Worm (Caenorhabditis elegans) whole organism, late embryonic: ENCODE data around the gene pgp-1.

ENCODE experiments used
- C08G9.2 ChIP-seq: sonication (generic microtip); optimal IDR thresholded peaks from 2 replicates; lab custom pipeline; 2016; ENCODE audit warnings: mild to moderate bottlenecking, missing genetic modification characterization, moderate library complexity, missing compliant biosample characterization
- C38D4.7 ChIP-seq: fragments of 200-800 bp; sonication (Bioruptor generic); optimal IDR thresholded peaks from 2 replicates; lab custom pipeline; 2018; ENCODE audit warnings: mild to moderate bottlenecking, missing genetic modification characterization, moderate library complexity, missing compliant biosample characterization
- F13H6.1 ChIP-seq: sonication (generic microtip); optimal IDR thresholded peaks from 2 replicates; lab custom pipeline; 2016; ENCODE audit warnings: missing genetic modification characterization, missing compliant biosample characterization
- K02D7.2 ChIP-seq: sonication (generic microtip); optimal IDR thresholded peaks from 2 replicates; lab custom pipeline; 2017; ENCODE audit warnings: mild to moderate bottlenecking, missing genetic modification characterization, missing compliant biosample characterization
- K09A11.1 ChIP-seq: sonication (generic microtip); optimal IDR thresholded peaks from 2 replicates; lab custom pipeline; 2017; ENCODE audit warnings: antibody characterized with exemption, mild to moderate bottlenecking, missing genetic modification characterization, missing compliant biosample characterization; ENCODE audit not compliant: insufficient read depth
- T23F11.4 ChIP-seq: fragments of 200-800 bp; sonication (Bioruptor generic); optimal IDR thresholded peaks from 2 replicates; lab custom pipeline; 2018; ENCODE audit warnings: mild to moderate bottlenecking, missing genetic modification characterization, missing compliant biosample characterization
- ceh-14 ChIP-seq: sonication (generic microtip); optimal IDR thresholded peaks from 2 replicates; lab custom pipeline; 2016; ENCODE audit warnings: missing genotype, missing genetic modification characterization, missing compliant biosample characterization
- ceh-19 ChIP-seq: fragments of 200-800 bp; sonication (Bioruptor generic); optimal IDR thresholded peaks from 2 replicates; lab custom pipeline; 2018; ENCODE audit warnings: mild to moderate bottlenecking, missing genetic modification characterization, missing compliant biosample characterization
- ceh-2 ChIP-seq: sonication (generic microtip); optimal IDR thresholded peaks from 2 replicates; lab custom pipeline; 2016; ENCODE audit warnings: missing genotype, missing genetic modification characterization, missing compliant biosample characterization
- ceh-22 ChIP-seq: sonication (generic microtip); optimal IDR thresholded peaks from 2 replicates; lab custom pipeline; 2017; ENCODE audit warnings: missing biosample characterization, missing genetic modification characterization
- ceh-24 ChIP-seq: sonication (generic microtip); optimal IDR thresholded peaks from 2 replicates; lab custom pipeline; 2016; ENCODE audit warnings: mild to moderate bottlenecking, missing genetic modification characterization, missing compliant biosample characterization
- ceh-48 ChIP-seq: sonication (generic microtip); optimal IDR thresholded peaks from 2 replicates; lab custom pipeline; 2016; ENCODE audit warnings: missing genetic modification characterization, inconsistent platforms, missing compliant biosample characterization
- ceh-9 ChIP-seq: sonication (generic microtip); optimal IDR thresholded peaks from 2 replicates; lab custom pipeline; 2016; ENCODE audit warnings: mild to moderate bottlenecking, missing genetic modification characterization, inconsistent platforms, missing compliant biosample characterization
- che-1 ChIP-seq: sonication (generic microtip); optimal IDR thresholded peaks from 2 replicates; lab custom pipeline; 2016; ENCODE audit warnings: mild to moderate bottlenecking, missing genetic modification characterization, missing compliant biosample characterization
- dmd-4 ChIP-seq: sonication (generic microtip); optimal IDR thresholded peaks from 2 replicates; lab custom pipeline; 2016; ENCODE audit warnings: borderline replicate concordance, missing genetic modification characterization, missing compliant biosample characterization
- ets-4 ChIP-seq: sonication (generic microtip); optimal IDR thresholded peaks from 2 replicates; lab custom pipeline; 2016; ENCODE audit warnings: missing genetic modification characterization, missing compliant biosample characterization
- eyg-1 ChIP-seq: sonication (generic microtip); optimal IDR thresholded peaks from 2 replicates; lab custom pipeline; 2016; ENCODE audit warnings: missing genotype, missing genetic modification characterization, missing compliant biosample characterization
- fax-1 ChIP-seq: sonication (generic microtip); optimal IDR thresholded peaks from 2 replicates; lab custom pipeline; 2016; ENCODE audit warnings: missing genotype, missing genetic modification characterization, missing compliant biosample characterization
- fkh-6 ChIP-seq: sonication (generic microtip); optimal IDR thresholded peaks from 2 replicates; lab custom pipeline; 2016; ENCODE audit warnings: missing genetic modification characterization, missing compliant biosample characterization
- gmeb-2 ChIP-seq: sonication (generic microtip); optimal IDR thresholded peaks from 2 replicates; lab custom pipeline; 2016; ENCODE audit warnings: missing genetic modification characterization, inconsistent platforms, missing compliant biosample characterization
- hlh-30 ChIP-seq: sonication (generic microtip); optimal IDR thresholded peaks from 2 replicates; lab custom pipeline; 2017; ENCODE audit warnings: antibody characterized with exemption, missing genetic modification characterization, missing compliant biosample characterization; ENCODE audit not compliant: insufficient read depth
- hlh-6 ChIP-seq: sonication (generic microtip); optimal IDR thresholded peaks from 2 replicates; lab custom pipeline; 2016; ENCODE audit warnings: missing genotype, missing genetic modification characterization, missing compliant biosample characterization
- hlh-8 ChIP-seq: sonication (generic microtip); optimal IDR thresholded peaks from 2 replicates; lab custom pipeline; 2016; ENCODE audit warnings: missing genotype, missing genetic modification characterization, missing compliant biosample characterization
- lim-6 ChIP-seq: sonication (generic microtip); optimal IDR thresholded peaks from 2 replicates; lab custom pipeline; 2016; ENCODE audit warnings: missing genetic modification characterization, missing compliant biosample characterization
- lin-11 ChIP-seq: fragments of 200-800 bp; sonication (Bioruptor generic); optimal IDR thresholded peaks from 2 replicates; lab custom pipeline; 2018; ENCODE audit warnings: mild to moderate bottlenecking, missing genetic modification characterization, missing compliant biosample characterization
- nfya-1 ChIP-seq: sonication (generic microtip); optimal IDR thresholded peaks from 2 replicates; lab custom pipeline; 2017; ENCODE audit warnings: missing genetic modification characterization, mild to moderate bottlenecking, missing compliant biosample characterization, antibody characterized with exemption, moderate library complexity
- nhr-11 ChIP-seq: fragments of 150-350 bp; optimal IDR thresholded peaks from 2 replicates; lab custom pipeline; 2014; ENCODE audit warnings: missing biosample characterization, missing genetic modification characterization
- npax-4 ChIP-seq: sonication (generic microtip); optimal IDR thresholded peaks from 2 replicates; lab custom pipeline; 2016; ENCODE audit warnings: missing genetic modification characterization, missing compliant biosample characterization
- odd-2 ChIP-seq: sonication (generic microtip); optimal IDR thresholded peaks from 2 replicates; lab custom pipeline; 2017; ENCODE audit warnings: antibody characterized with exemption, mild to moderate bottlenecking, missing genetic modification characterization, missing compliant biosample characterization
- pag-3 ChIP-seq: sonication (generic microtip); optimal IDR thresholded peaks from 2 replicates; lab custom pipeline; 2016; ENCODE audit warnings: missing compliant biosample characterization, missing genetic modification characterization, borderline replicate concordance
- pax-1 ChIP-seq: fragments of 150-350 bp; optimal IDR thresholded peaks from 2 replicates; lab custom pipeline; 2014; ENCODE audit warnings: missing biosample characterization, missing genetic modification characterization
- pha-2 ChIP-seq: sonication (generic microtip); optimal IDR thresholded peaks from 2 replicates; lab custom pipeline; 2017; ENCODE audit warnings: mild to moderate bottlenecking, missing genetic modification characterization, missing compliant biosample characterization
- rnt-1 ChIP-seq: sonication (generic microtip); optimal IDR thresholded peaks from 2 replicates; lab custom pipeline; 2016; ENCODE audit warnings: missing genetic modification characterization, missing compliant biosample characterization
- sox-2 ChIP-seq: fragments of 200-800 bp; sonication (Bioruptor generic); IDR thresholded peaks from 2 replicates; pipeline ENCODE4 v1.3.6; 2022; ENCODE audit warnings: missing genetic modification reagents, missing genetic modification characterization, missing compliant biosample characterization
- syd-9 ChIP-seq: sonication (generic microtip); optimal IDR thresholded peaks from 2 replicates; lab custom pipeline; 2016; ENCODE audit warnings: mild to moderate bottlenecking, missing genetic modification characterization, moderate library complexity, missing compliant biosample characterization
- tbx-7 ChIP-seq: sonication (generic microtip); optimal IDR thresholded peaks from 2 replicates; lab custom pipeline; 2016; ENCODE audit warnings: missing genotype, missing genetic modification characterization, missing compliant biosample characterization
- ttx-3 ChIP-seq: sonication (generic microtip); optimal IDR thresholded peaks from 2 replicates; lab custom pipeline; 2016; ENCODE audit warnings: missing genetic modification reagents, missing genetic modification characterization, missing compliant biosample characterization
- unc-3 ChIP-seq, 2 experiments: fragments of 200-800 bp in 1 of 2; sonication (Bioruptor generic) in 1 of 2; sonication (generic microtip) in 1 of 2; conservative IDR thresholded peaks in 1 of 2; optimal IDR thresholded peaks in 1 of 2; 2 replicates each; pipeline versions ENCODE4 v1.3.6 to Lab custom; 2016 to 2022; ENCODE audit warnings: missing compliant biosample characterization in 2 of 2, missing genetic modification characterization in 2 of 2, missing genetic modification reagents in 1 of 2
- unc-42 ChIP-seq: sonication (generic microtip); optimal IDR thresholded peaks from 2 replicates; lab custom pipeline; 2016; ENCODE audit warnings: missing genotype, missing genetic modification characterization, missing compliant biosample characterization
- unc-55 ChIP-seq: sonication (generic microtip); optimal IDR thresholded peaks from 2 replicates; lab custom pipeline; 2017; ENCODE audit warnings: missing biosample characterization, missing genetic modification reagents, missing genetic modification characterization
- unc-86 ChIP-seq: sonication (generic microtip); optimal IDR thresholded peaks from 2 replicates; lab custom pipeline; 2016; ENCODE audit warnings: missing genetic modification characterization, missing compliant biosample characterization
- ztf-16 ChIP-seq: sonication (generic microtip); optimal IDR thresholded peaks from 2 replicates; lab custom pipeline; 2017; ENCODE audit warnings: missing genetic modification characterization, missing compliant biosample characterization

The pgp-1 gene

DNA sequence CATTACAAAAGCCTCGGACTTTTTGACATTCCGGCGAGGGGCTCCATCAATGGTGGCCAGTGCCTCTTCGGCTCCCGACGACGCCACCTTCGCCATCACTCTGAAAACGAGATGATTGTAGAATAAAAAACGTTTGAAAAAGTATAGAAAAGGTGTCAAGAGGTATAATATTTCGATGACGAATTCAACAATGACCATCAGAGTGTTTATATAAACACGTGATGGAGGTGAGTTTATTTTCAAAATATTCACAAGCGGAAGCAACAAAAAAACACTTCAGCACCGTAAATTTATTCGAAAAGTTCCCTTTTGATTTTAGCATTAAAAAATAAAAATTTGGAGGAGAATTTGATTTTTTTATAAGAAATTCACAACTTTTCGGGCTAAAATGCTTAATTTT, 15.7 kb upstream of the pgp-1 start, which contains the start of gene efa-6:
efa-6 (minus strand) TSS at position 101 of the 400 bp plus-strand sequence.
- TF ChIP-seq ttx-3 (tag; lab: Kevin White, UChicago) = no peak
- TF ChIP-seq nhr-11 = no peak
- TF ChIP-seq rnt-1 (tag; lab: Kevin White, UChicago) = no peak
- no peak for TF ChIP-seq ceh-14
- no peak for TF ChIP-seq fkh-6
- TF ChIP-seq lim-6 (tag; lab: Kevin White, UChicago) = no peak
- TF ChIP-seq ztf-16 = no peak
- no peak for TF ChIP-seq sox-2 (GFP tag; lab: Robert Waterston, UW)
- TF ChIP-seq pax-1 (tag; lab: Kevin White, UChicago) = no peak

DNA sequence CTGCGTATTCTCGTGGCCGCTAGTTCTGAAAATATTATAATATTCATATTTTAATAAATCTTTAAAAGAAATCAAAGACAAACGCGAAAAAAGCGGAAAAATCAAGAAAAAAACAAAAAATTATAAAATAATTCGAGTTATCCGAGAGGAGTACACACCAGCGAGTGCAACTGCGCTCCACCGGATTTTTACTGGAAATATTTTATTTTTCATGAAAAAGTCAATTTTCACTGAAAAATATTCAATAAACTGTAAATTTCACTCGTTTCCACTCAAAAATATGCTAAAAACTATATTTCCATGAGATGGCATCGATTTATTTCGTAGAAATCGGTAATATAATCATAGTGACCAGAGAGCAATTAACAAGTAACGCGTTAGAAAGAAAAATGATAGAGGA, 6.4 kb upstream of the pgp-1 start, which contains the start of gene Y55D9A.2:
Y55D9A.2 (minus strand) TSS at position 31 of the 400 bp plus-strand sequence.
- TF ChIP-seq unc-86 (tag; lab: Kevin White, UChicago) = no peak
- no peak for TF ChIP-seq ceh-22 (tag; lab: Kevin White, UChicago)
- no peak for TF ChIP-seq npax-4
- TF ChIP-seq lim-6 (tag; lab: Kevin White, UChicago) = no peak
- TF ChIP-seq fax-1 (tag; lab: Kevin White, UChicago) = no peak
- no peak for TF ChIP-seq hlh-6 (tag; lab: Kevin White, UChicago)
- TF ChIP-seq unc-42 (tag; lab: Kevin White, UChicago) = no peak
- TF ChIP-seq T23F11.4 (GFP tag; lab: Kevin White, UChicago) = no peak
- TF ChIP-seq unc-55 (GFP tag; lab: Kevin White, UChicago) = no peak
- TF ChIP-seq dmd-4 (tag; lab: Kevin White, UChicago) = no peak

DNA sequence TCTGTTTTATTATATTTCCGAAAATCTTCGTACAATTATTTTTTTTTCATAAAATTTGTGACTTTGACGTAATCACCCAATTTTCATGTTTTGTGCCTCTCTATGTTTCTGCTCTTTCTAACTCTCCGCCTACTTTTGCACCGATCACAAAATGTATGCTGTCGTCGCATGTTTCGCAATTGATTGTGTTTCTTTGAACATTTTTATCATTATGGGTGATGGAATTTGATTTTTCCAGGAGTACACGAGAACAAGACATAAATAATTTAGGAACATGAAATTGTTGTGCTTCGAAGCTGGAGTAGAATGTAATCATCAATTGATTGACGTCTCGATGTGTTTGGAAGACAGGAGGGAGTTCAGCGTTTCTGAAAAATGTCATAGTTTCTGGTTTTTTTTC, 2.0 kb upstream of the pgp-1 start:
- TF ChIP-seq K02D7.2 (tag; lab: Kevin White, UChicago) = no peak
- no peak for TF ChIP-seq nfya-1 (tag; lab: Kevin White, UChicago)
- no peak for TF ChIP-seq odd-2
- no peak for TF ChIP-seq pax-1 (tag; lab: Kevin White, UChicago)
- TF ChIP-seq che-1 (tag; lab: Kevin White, UChicago) = no peak
- no peak for TF ChIP-seq unc-55 (GFP tag; lab: Kevin White, UChicago)
- TF ChIP-seq pag-3 = no peak
- TF ChIP-seq syd-9 (tag; lab: Kevin White, UChicago) = no peak
- no peak for TF ChIP-seq tbx-7
- no peak for TF ChIP-seq pha-2 (tag; lab: Kevin White, UChicago)
- no peak for TF ChIP-seq ceh-48 (tag; lab: Kevin White, UChicago)
- TF ChIP-seq ceh-9 = no peak
- no peak for TF ChIP-seq hlh-8 (tag; lab: Kevin White, UChicago)

DNA sequence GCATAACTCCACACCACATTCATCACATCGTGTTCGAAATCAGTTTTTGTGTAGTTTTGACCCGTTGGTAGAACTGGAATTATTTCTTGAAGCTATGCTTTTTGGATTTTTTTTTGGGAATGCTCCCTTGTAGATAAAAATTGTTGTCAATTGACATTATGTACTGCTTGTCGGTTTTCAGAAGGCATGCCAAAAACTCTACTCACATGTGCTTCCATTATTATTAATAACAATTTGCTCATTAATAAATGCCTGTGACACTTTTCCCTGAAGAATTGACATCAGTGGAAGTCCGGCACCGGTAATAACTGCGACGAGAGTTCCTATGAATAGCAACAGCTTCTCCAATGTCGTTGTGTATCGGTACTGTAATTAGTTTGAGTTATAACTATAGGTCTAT, 2.0 kb downstream of the pgp-1 start:
- TF ChIP-seq ceh-2 (tag; lab: Kevin White, UChicago) = no peak
- no peak for TF ChIP-seq F13H6.1 (tag; lab: Kevin White, UChicago)
- no peak for TF ChIP-seq gmeb-2 (tag; lab: Kevin White, UChicago)
- no peak for TF ChIP-seq pha-2 (tag; lab: Kevin White, UChicago)

ce11 chrIV:12594574-12594973, 4.4 kb downstream of the pgp-1 start:
- TF ChIP-seq ceh-19 (GFP tag; lab: Kevin White, UChicago) (peak; percentile 77), lin-11 (peak; percentile 59), ceh-14 (peak; percentile 89), unc-55 (GFP tag; lab: Kevin White, UChicago) (no peak), rnt-1 (tag; lab: Kevin White, UChicago) (peak; percentile 92), lim-6 (tag; lab: Kevin White, UChicago) (no peak), C38D4.7 (peak; percentile 47), hlh-30 (tag; lab: Kevin White, UChicago) (peak; percentile 83), C08G9.2 (peak; percentile 70), eyg-1 (no peak), che-1 (tag; lab: Kevin White, UChicago) (peak; percentile 66), K09A11.1 (tag; lab: Kevin White, UChicago) (peak; percentile 22), dmd-4 (tag; lab: Kevin White, UChicago) (peak; percentile 31), ceh-9 (peak; percentile 59), ceh-2 (tag; lab: Kevin White, UChicago) (peak; percentile 54), unc-3 (GFP tag; conservative IDR thresholded peaks at IDR 0.05; lab: Robert Waterston, UW) (peak; percentile 67; the same call in 1 of the 2 replicates), unc-3 (tag; optimal IDR thresholded peaks at IDR 0.05; lab: Kevin White, UChicago) (peak; percentile 54), ceh-24 (tag; lab: Kevin White, UChicago) (peak; percentile 49), ztf-16 (peak; percentile 25), tbx-7 (peak; percentile 17), gmeb-2 (tag; lab: Kevin White, UChicago) (peak; percentile 58), ets-4 (tag; lab: Kevin White, UChicago) (peak; percentile 44), pax-1 (tag; lab: Kevin White, UChicago) (no peak)
